Worm (Caenorhabditis elegans) whole organism, midembryonic: ENCODE measurements around the gene F14H3.12.

ENCODE experiments used
- T22C8.4 ChIP-seq: fragments of 200-800 bp; sonication (Bioruptor generic); IDR thresholded peaks from 2 replicates; pipeline ENCODE4 v1.3.6; 2022; ENCODE audit warnings: missing genetic modification characterization, missing compliant biosample characterization
- cog-1 ChIP-seq: sonication (generic microtip); optimal IDR thresholded peaks from 2 replicates; lab custom pipeline; 2016; ENCODE audit warnings: missing genetic modification characterization, missing compliant biosample characterization
- flt-1 ChIP-seq: fragments of 200-800 bp; sonication (Bioruptor generic); IDR thresholded peaks from 2 replicates; pipeline ENCODE4 v1.3.6; 2022; ENCODE audit warnings: missing genetic modification characterization, missing compliant biosample characterization
- klf-2 ChIP-seq: fragments of 200-800 bp; sonication (Bioruptor generic); conservative IDR thresholded peaks from 2 replicates; pipeline ENCODE4 v1.3.6; 2022; ENCODE audit warnings: missing genetic modification reagents, missing genetic modification characterization, missing compliant biosample characterization
- med-1 ChIP-seq: sonication (generic microtip); optimal IDR thresholded peaks from 2 replicates; lab custom pipeline; 2017; ENCODE audit warnings: missing genetic modification characterization, mild to moderate bottlenecking, missing compliant biosample characterization, antibody characterized with exemption, missing genetic modification reagents; ENCODE audit not compliant: insufficient read depth
- ref-1 ChIP-seq: fragments of 200-800 bp; sonication (Bioruptor generic); conservative IDR thresholded peaks from 2 replicates; pipeline ENCODE4 v1.3.6; 2022; ENCODE audit warnings: missing genetic modification reagents, missing genetic modification characterization, missing compliant biosample characterization
- tab-1 ChIP-seq: fragments of 200-800 bp; sonication (Bioruptor generic); IDR thresholded peaks from 2 replicates; pipeline ENCODE4 v1.3.6; 2022; ENCODE audit warnings: missing genetic modification characterization, missing compliant biosample characterization
- ztf-23 ChIP-seq: fragments of 200-800 bp; sonication (Bioruptor generic); IDR thresholded peaks from 2 replicates; pipeline ENCODE4 v1.3.6; 2022; ENCODE audit warnings: missing genetic modification reagents, missing genetic modification characterization, missing compliant biosample characterization
- ztf-29 ChIP-seq: fragments of 200-800 bp; sonication (Bioruptor generic); IDR thresholded peaks from 2 replicates; pipeline ENCODE4 v1.3.6; 2022; ENCODE audit warnings: missing genetic modification reagents, missing genetic modification characterization, missing compliant biosample characterization

DNA sequence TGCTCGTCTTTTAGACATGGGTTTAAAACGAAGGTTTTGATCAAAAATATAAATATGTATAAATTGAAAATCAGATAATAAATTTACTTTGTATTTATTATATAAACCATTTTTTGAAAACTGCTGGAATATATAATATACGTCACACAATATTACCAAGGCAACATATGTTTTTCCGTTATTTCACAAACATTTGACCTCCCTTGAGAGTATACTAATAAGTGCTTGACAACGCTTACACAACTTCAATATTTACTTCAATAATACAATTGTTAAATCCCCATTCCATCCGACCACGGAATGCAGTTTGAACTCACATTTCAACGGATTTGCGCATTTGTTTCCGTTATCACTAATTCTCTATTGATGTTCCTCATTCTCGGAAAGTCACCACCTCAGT lies 27.6 kb downstream of the F14H3.12 start, which contains the start of gene str-198:
- TF ChIP-seq ztf-29 (GFP tag; lab: Robert Waterston, UW) (no peak), ref-1 (GFP tag; lab: Robert Waterston, UW) (no peak), med-1 (no peak), flt-1 (no peak), cog-1 (no peak), klf-2 (no peak), ztf-23 (GFP tag; lab: Robert Waterston, UW) (no peak), tab-1 (no peak), T22C8.4 (GFP tag; lab: Robert Waterston, UW) (no peak)
